Worm (Caenorhabditis elegans): Measurements from ENCODE around the gene acc-4.

acc-4 gene

DNA sequence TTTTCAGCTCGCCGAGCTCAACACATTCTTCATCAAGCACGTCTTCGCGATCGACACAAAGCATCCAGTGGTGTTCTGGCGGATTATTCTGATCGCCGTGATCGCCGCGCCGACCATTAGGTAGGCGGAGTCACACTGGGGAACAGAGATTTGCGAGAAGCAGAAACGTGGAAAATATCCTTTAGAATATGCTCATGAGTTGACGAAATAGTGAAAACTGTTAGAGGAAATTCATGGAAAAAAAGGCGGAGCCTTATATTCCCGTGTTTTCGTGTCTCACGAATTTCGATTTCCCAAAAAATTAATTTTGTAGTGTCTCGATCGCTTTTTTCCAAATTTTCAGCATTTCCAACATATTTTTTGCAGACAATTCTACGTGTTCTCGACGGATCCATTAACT is 9.4 kb downstream of the acc-4 start (continued):
- TF ChIP-seq fkh-6 (tag; optimal IDR thresholded peaks at IDR 0.05) (peak; percentile 49), hlh-13 (GFP tag; optimal IDR thresholded peaks at IDR 0.05) (no peak), hlh-8 (tag; optimal IDR thresholded peaks at IDR 0.05) (peak; percentile 44), ceh-22 (tag; optimal IDR thresholded peaks at IDR 0.05) (no peak), K02D7.2 (tag; optimal IDR thresholded peaks at IDR 0.05) (no peak), ceh-14 (tag; optimal IDR thresholded peaks at IDR 0.05) (peak; percentile 29), pros-1 (tag; optimal IDR thresholded peaks at IDR 0.05) (no peak), nhr-11 (tag; optimal IDR thresholded peaks at IDR 0.05) (no peak), ztf-16 (tag; optimal IDR thresholded peaks at IDR 0.05) (no peak), madf-2 (tag; optimal IDR thresholded peaks at IDR 0.05) (no peak), pag-3 (tag; optimal IDR thresholded peaks at IDR 0.05; ENCODE audit: borderline replicate concordance) (no peak), ceh-19 (GFP tag; optimal IDR thresholded peaks at IDR 0.05) (no peak), pqm-1 (tag; optimal IDR thresholded peaks at IDR 0.05) (no peak), npax-4 (tag; optimal IDR thresholded peaks at IDR 0.05) (no peak), gmeb-2 (tag; optimal IDR thresholded peaks at IDR 0.05) (no peak), Y22D7AL.16 (tag; optimal IDR thresholded peaks at IDR 0.05) (no peak), eyg-1 (tag; optimal IDR thresholded peaks at IDR 0.05) (no peak), dmd-4 (tag; optimal IDR thresholded peaks at IDR 0.05; ENCODE audit: borderline replicate concordance) (no peak), unc-42 (tag; optimal IDR thresholded peaks at IDR 0.05) (no peak)

DNA sequence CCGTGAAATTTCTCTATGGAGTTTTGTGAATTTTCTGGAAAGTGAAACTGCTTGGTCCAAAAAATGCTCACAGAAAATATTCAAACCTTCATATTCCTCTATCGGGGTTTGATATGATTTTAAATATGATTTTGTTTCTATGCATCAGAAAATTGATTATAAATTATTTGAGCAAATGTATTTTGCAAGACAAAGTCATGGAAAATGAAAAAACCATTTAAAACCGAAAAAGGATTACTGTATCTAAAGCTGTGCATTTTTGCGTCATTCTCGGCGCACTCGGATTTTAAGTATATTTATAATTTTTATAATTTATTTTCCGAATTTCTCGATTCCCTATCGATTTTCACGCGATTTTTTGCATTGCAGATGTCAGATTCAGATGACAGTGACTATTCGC is 12.4 kb downstream of the acc-4 start, which contains the start of gene pssy-2:
Gene pssy-2 (plus strand): TSS at position 301 of the 400 bp plus-strand sequence.
- TF ChIP-seq pqm-1 (tag; optimal IDR thresholded peaks at IDR 0.05) (no peak), ceh-48 (tag; optimal IDR thresholded peaks at IDR 0.05) (no peak)

DNA sequence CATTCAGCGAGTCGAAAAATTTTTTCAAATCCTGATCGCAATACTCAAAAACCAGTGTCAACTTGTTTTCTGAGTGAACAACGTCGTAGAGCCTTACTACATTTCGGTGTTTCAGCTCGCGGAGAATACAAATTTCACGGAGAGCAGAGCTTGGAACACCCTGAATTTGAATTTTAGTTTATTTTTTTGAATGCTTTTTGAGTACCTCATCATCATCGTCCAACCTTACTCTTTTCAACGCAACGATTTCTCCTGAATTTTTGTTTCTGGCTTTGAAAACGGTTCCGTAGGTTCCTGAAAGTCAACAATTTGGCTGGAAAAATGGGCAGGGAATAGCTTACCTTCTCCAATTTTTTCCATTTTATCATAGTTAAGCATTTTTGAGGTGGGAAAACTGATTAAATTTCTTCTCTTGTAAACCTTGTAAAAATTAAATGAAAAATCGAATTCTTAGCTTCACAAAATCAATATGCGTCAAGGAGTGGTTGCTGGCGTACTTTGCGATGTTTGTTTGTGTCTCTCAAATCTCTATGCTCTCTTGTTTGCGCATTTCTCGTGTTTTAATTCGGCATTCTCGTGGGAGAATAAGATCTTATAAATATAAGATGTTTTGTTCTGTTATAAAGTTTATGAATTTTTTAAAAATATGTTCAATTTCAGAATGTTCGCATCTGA is 17.9 kb downstream of the acc-4 start, which contains the start of gene cdk-5:
Gene cdk-5 (minus strand): TSS at position 425 of the 675 bp plus-strand sequence.
- TF ChIP-seq pax-1 (tag; optimal IDR thresholded peaks at IDR 0.05): peak; percentile 70
- peak; percentile 88 for TF ChIP-seq nfya-1 (tag; optimal IDR thresholded peaks at IDR 0.05)
- TF ChIP-seq dve-1 (tag; optimal IDR thresholded peaks at IDR 0.05): peak; percentile 58
- TF ChIP-seq ztf-16 (tag; optimal IDR thresholded peaks at IDR 0.05): no peak
- peak; percentile 29 for TF ChIP-seq unc-55 (GFP tag; optimal IDR thresholded peaks at IDR 0.05)
- no peak for TF ChIP-seq eyg-1 (tag; optimal IDR thresholded peaks at IDR 0.05)
- peak; percentile 69 for TF ChIP-seq ceh-48 (tag; optimal IDR thresholded peaks at IDR 0.05)
- peak; percentile 60 for TF ChIP-seq ceh-30 (tag; optimal IDR thresholded peaks at IDR 0.05)
- TF ChIP-seq ceh-31 (tag; optimal IDR thresholded peaks at IDR 0.05): peak; percentile 29
- TF ChIP-seq unc-42 (tag; optimal IDR thresholded peaks at IDR 0.05): peak; percentile 75
- no peak for TF ChIP-seq C08G9.2 (tag; optimal IDR thresholded peaks at IDR 0.05)

DNA sequence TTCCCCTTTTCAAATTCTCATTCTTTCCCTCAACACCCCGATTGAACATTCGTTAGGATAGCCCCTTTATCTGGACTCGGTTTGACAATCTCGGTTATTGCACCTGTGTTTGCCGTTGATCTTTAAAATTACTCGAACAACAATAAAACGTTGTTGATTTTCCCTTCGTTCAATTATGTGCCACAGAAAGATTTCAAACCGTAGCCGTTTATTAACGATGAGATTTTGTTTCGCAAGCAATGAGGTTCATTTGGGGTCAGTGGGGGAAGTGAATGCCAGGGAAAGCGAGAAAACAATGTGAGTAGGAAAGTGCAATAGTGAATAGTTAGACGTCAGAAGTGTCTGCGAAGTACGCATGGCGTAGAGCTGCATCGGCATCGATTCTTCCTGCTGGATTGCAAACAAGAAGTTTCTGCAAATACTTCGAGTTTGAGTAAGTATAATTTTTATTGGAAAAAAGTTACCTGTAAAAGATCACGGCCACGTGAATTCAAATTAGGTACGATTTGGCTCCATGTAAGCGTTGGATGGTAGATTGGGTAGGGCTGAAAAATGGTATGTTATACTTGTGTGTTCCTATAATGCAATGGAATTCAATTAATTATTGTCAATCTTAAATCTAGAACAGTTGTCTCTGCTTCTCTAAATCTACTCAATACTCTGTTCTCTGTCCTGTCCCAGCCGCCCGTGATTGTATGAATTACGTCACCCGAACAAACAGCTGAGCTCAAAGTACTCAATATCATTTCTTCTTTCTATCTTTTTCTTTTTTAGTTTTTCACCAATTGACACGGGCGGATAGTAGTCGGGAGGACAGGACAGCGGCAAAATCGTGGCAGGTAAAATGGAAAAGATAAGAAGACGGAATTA is 19.2 kb downstream of the acc-4 start, which contains the start of gene kel-3:
Gene kel-3 (plus strand): TSS at position 328 of the 870 bp plus-strand sequence.
- TF ChIP-seq ceh-18 (tag; optimal IDR thresholded peaks at IDR 0.05) (peak; percentile 34), unc-55 (GFP tag; optimal IDR thresholded peaks at IDR 0.05) (peak; percentile 49), elt-2 (tag; optimal IDR thresholded peaks at IDR 0.05) (peak; percentile 63), pha-2 (tag; optimal IDR thresholded peaks at IDR 0.05) (no peak), sox-4 (tag; optimal IDR thresholded peaks at IDR 0.05) (no peak), ama-1 (optimal IDR thresholded peaks at IDR 0.05) (peak; percentile 85), pqm-1 (tag; optimal IDR thresholded peaks at IDR 0.05) (peak; percentile 8), ahr-1 (tag; optimal IDR thresholded peaks at IDR 0.05) (no peak), hlh-13 (GFP tag; optimal IDR thresholded peaks at IDR 0.05) (no peak), nhr-11 (tag; optimal IDR thresholded peaks at IDR 0.05) (no peak)

Measured in whole organism, late embryonic.